Worm (Caenorhabditis elegans): ENCODE results near the gene gln-1.

gln-1 gene

ce11 chrX:6088718-6089117 lies 30.7 kb downstream of the gln-1 start:
- TF ChIP-seq daf-16 (GFP tag; optimal IDR thresholded peaks at IDR 0.05): no peak
- peak; percentile 16 for TF ChIP-seq daf-16 (tag; optimal IDR thresholded peaks at IDR 0.05)
- TF ChIP-seq lir-3 (tag; optimal IDR thresholded peaks at IDR 0.05): no peak
- TF ChIP-seq unc-62 (GFP tag; optimal IDR thresholded peaks at IDR 0.05 in 1 of 2): no peak
- no peak for TF ChIP-seq unc-62 (tag; optimal IDR thresholded peaks at IDR 0.05)
- no peak for TF ChIP-seq nhr-111 (GFP tag; optimal IDR thresholded peaks at IDR 0.05)
- no peak for TF ChIP-seq ztf-11 (tag; optimal IDR thresholded peaks at IDR 0.05)
- TF ChIP-seq nhr-77 (tag; optimal IDR thresholded peaks at IDR 0.05): peak; percentile 45
- TF ChIP-seq egl-27 (tag; optimal IDR thresholded peaks at IDR 0.05): no peak
- TF ChIP-seq lsy-2 (tag; optimal IDR thresholded peaks at IDR 0.05): peak in 1 of 2 experiments; percentile 50
- TF ChIP-seq F49E8.2 (tag; optimal IDR thresholded peaks at IDR 0.05; ENCODE audit: borderline replicate concordance): no peak
- peak; percentile 59 for TF ChIP-seq mes-2 (tag; optimal IDR thresholded peaks at IDR 0.05; ENCODE audit: poor library complexity, severe bottlenecking)
- TF ChIP-seq rbr-2 (tag; optimal IDR thresholded peaks at IDR 0.05): no peak
- no peak for TF ChIP-seq php-3 (GFP tag; IDR thresholded peaks at IDR 0.05)
- no peak for TF ChIP-seq lin-15B (tag; optimal IDR thresholded peaks at IDR 0.05)
- peak; percentile 13 for TF ChIP-seq T20F7.1 (GFP tag; optimal IDR thresholded peaks at IDR 0.05)
- no peak for TF ChIP-seq nhr-10 (tag; optimal IDR thresholded peaks at IDR 0.05)
- no peak for TF ChIP-seq cey-2 (tag; optimal IDR thresholded peaks at IDR 0.05; ENCODE audit: borderline replicate concordance, insufficient read depth)
- TF ChIP-seq arid-1 (GFP tag; conservative IDR thresholded peaks at IDR 0.05): no peak
- TF ChIP-seq F37D6.2 (tag; optimal IDR thresholded peaks at IDR 0.05): no peak
- no peak for TF ChIP-seq skn-1 (tag; optimal IDR thresholded peaks at IDR 0.05)
- TF ChIP-seq lin-29 (GFP tag; IDR thresholded peaks at IDR 0.05): no peak
- TF ChIP-seq F10B5.3 (tag; optimal IDR thresholded peaks at IDR 0.05): no peak
- TF ChIP-seq aha-1 (tag): peak; percentile 45
- no peak for TF ChIP-seq zip-11 (GFP tag; IDR thresholded peaks at IDR 0.05)
- TF ChIP-seq lin-13 (GFP tag; optimal IDR thresholded peaks at IDR 0.05): no peak
- TF ChIP-seq tra-1 (GFP tag; IDR thresholded peaks at IDR 0.05): no peak
- TF ChIP-seq nhr-25 (tag; optimal IDR thresholded peaks at IDR 0.05; ENCODE audit: borderline replicate concordance, insufficient read depth): no peak
- TF ChIP-seq dmd-6 (GFP tag; IDR thresholded peaks at IDR 0.05): peak; percentile 26
- no peak for TF ChIP-seq spr-1 (tag; optimal IDR thresholded peaks at IDR 0.05)
- TF ChIP-seq R02D3.7 (tag; optimal IDR thresholded peaks at IDR 0.05): no peak
- TF ChIP-seq F44E2.7 (GFP tag; IDR thresholded peaks at IDR 0.05): no peak
- TF ChIP-seq hlh-11 (tag; optimal IDR thresholded peaks at IDR 0.05): peak; percentile 47
- TF ChIP-seq F26F4.8 (GFP tag; conservative IDR thresholded peaks at IDR 0.05): no peak
- peak; percentile 59; the same call in 1 of the 2 replicates for TF ChIP-seq pha-4 (GFP tag; IDR thresholded peaks at IDR 0.05)
- no peak for TF ChIP-seq pha-4 (tag; optimal IDR thresholded peaks at IDR 0.05)
- TF ChIP-seq mxl-2 (GFP tag; conservative IDR thresholded peaks at IDR 0.05): no peak
- 0 out of 2 replicates have a peak, but pooled peaks have one; percentile 30 for TF ChIP-seq lim-7 (GFP tag; IDR thresholded peaks at IDR 0.05)
- no peak for TF ChIP-seq spr-3 (GFP tag; optimal IDR thresholded peaks at IDR 0.05)
- TF ChIP-seq nhr-6 (tag; optimal IDR thresholded peaks at IDR 0.05): no peak
- TF ChIP-seq nhr-28 (tag; optimal IDR thresholded peaks at IDR 0.05): peak; percentile 21
- no peak for TF ChIP-seq mdt-29 (GFP tag; IDR thresholded peaks at IDR 0.05)
- TF ChIP-seq fos-1 (tag; optimal IDR thresholded peaks at IDR 0.05): no peak
- TF ChIP-seq sdz-12 (GFP tag; optimal IDR thresholded peaks at IDR 0.05): no peak
- peak; percentile 75 for TF ChIP-seq dve-1 (tag; optimal IDR thresholded peaks at IDR 0.05; ENCODE audit: insufficient read depth)
- TF ChIP-seq nhr-237 (tag; optimal IDR thresholded peaks at IDR 0.05): peak; percentile 50
- TF ChIP-seq ceh-28 (tag; optimal IDR thresholded peaks at IDR 0.05): no peak
- TF ChIP-seq attf-4 (tag; optimal IDR thresholded peaks at IDR 0.05): no peak
- TF ChIP-seq mxl-3 (GFP tag; optimal IDR thresholded peaks at IDR 0.05): no peak
- TF ChIP-seq mep-1 (tag; optimal IDR thresholded peaks at IDR 0.05): peak; percentile 87
- TF ChIP-seq hmg-1.1 (GFP tag; IDR thresholded peaks at IDR 0.05): no peak
- TF ChIP-seq nhr-102 (tag; optimal IDR thresholded peaks at IDR 0.05): peak; percentile 76
- no peak for TF ChIP-seq ceh-82 (tag; optimal IDR thresholded peaks at IDR 0.05)
